Worm (Caenorhabditis elegans): Measurements from ENCODE around the gene del-7.

The del-7 gene

DNA sequence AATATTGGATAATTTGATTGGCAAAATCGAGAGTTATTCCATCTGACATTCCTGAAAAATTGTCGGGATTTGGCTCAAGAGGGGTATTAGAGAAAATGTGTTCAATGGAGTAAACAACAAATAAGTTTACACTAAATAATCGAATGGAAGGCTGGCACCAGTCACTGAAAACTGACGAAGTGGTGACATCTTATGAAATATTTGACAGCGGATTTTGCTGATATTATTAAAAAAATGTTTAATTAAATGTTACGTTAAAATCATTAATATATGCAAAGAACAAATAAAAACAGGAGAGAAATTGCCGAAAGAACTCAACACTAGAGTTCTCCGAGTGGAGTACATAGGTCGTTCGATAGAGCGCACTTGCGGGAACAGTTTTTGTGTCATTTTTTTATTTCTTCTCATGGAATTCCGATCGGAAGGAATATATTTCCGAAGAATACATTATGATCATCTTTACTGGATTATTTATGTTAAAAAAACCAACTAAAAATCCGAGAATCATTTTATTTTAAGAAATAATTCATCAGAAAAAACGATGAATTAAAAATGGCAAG lies 25.4 kb downstream of the del-7 start, which contains the start of gene tag-322:
Gene tag-322 (minus strand): TSS at position 51 of the 560 bp plus-strand sequence.
- peak; percentile 31 for TF ChIP-seq nfya-1 (tag; optimal IDR thresholded peaks at IDR 0.05)
- TF ChIP-seq unc-55 (GFP tag; optimal IDR thresholded peaks at IDR 0.05): peak; percentile 1
- TF ChIP-seq unc-42 (tag; optimal IDR thresholded peaks at IDR 0.05): no peak

DNA sequence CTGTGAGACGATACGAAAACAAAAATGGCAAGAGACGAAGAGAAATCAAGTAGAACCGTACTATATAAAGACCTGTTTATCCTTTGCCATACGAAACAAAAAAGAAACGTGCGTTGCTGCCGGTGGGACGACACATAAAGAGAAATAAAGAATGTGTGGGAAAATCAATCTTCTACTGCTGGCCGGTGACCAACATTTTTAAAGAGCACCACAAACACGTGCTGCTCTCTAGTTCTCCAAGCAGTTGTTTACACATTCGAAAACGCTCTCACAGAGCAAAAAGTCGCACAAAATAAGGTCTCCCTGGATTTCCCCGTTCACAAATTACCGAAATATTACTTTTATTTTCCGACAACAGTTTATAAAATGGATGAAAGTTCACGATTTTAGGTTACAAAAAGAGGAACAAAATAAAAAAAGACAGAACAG lies 29.3 kb downstream of the del-7 start, which contains the start of gene imp-3:
Gene imp-3 (minus strand): TSS at position 93 of the 429 bp plus-strand sequence.
- TF ChIP-seq ahr-1 (tag; optimal IDR thresholded peaks at IDR 0.05) (no peak), ceh-2 (tag; optimal IDR thresholded peaks at IDR 0.05) (no peak), syd-9 (tag; optimal IDR thresholded peaks at IDR 0.05) (no peak), Y22D7AL.16 (tag; optimal IDR thresholded peaks at IDR 0.05) (no peak), hlh-13 (GFP tag; optimal IDR thresholded peaks at IDR 0.05) (no peak), dmd-4 (tag; optimal IDR thresholded peaks at IDR 0.05; ENCODE audit: borderline replicate concordance) (no peak), ceh-24 (tag; optimal IDR thresholded peaks at IDR 0.05) (no peak), ceh-45 (GFP tag; IDR thresholded peaks at IDR 0.05) (no peak), ceh-22 (tag; optimal IDR thresholded peaks at IDR 0.05) (no peak), ceh-19 (GFP tag; optimal IDR thresholded peaks at IDR 0.05) (no peak), madf-2 (tag; optimal IDR thresholded peaks at IDR 0.05) (no peak), nfya-1 (tag; optimal IDR thresholded peaks at IDR 0.05) (no peak), ttx-3 (tag; optimal IDR thresholded peaks at IDR 0.05) (no peak), pat-9 (tag; optimal IDR thresholded peaks at IDR 0.05) (no peak), sdc-2 (tag; optimal IDR thresholded peaks at IDR 0.05) (no peak), unc-3 (GFP tag; conservative IDR thresholded peaks at IDR 0.05) (no peak), unc-3 (tag; optimal IDR thresholded peaks at IDR 0.05) (no peak), ceh-30 (tag; optimal IDR thresholded peaks at IDR 0.05) (no peak), nhr-232 (tag; optimal IDR thresholded peaks at IDR 0.05) (no peak), lin-11 (tag; optimal IDR thresholded peaks at IDR 0.05) (peak; percentile 5), ztf-16 (tag; optimal IDR thresholded peaks at IDR 0.05) (no peak), elt-4 (tag; optimal IDR thresholded peaks at IDR 0.05) (no peak), ceh-48 (tag; optimal IDR thresholded peaks at IDR 0.05) (peak; percentile 22), che-1 (tag; optimal IDR thresholded peaks at IDR 0.05) (no peak), elt-2 (tag; optimal IDR thresholded peaks at IDR 0.05) (no peak), ama-1 (optimal IDR thresholded peaks at IDR 0.05) (peak; percentile 54), C38D4.7 (GFP tag; optimal IDR thresholded peaks at IDR 0.05) (no peak), unc-86 (tag; optimal IDR thresholded peaks at IDR 0.05) (no peak), F13H6.1 (tag; optimal IDR thresholded peaks at IDR 0.05) (no peak), pha-2 (tag; optimal IDR thresholded peaks at IDR 0.05) (no peak), fkh-10 (GFP tag; optimal IDR thresholded peaks at IDR 0.05) (no peak), mec-3 (tag; optimal IDR thresholded peaks at IDR 0.05; ENCODE audit: borderline replicate concordance) (no peak), hlh-30 (tag; optimal IDR thresholded peaks at IDR 0.05; ENCODE audit: insufficient read depth) (peak; percentile 12), ceh-18 (tag; optimal IDR thresholded peaks at IDR 0.05) (no peak), pros-1 (tag; optimal IDR thresholded peaks at IDR 0.05) (no peak), ceh-34 (tag; optimal IDR thresholded peaks at IDR 0.05) (peak; percentile 1), K09A11.1 (tag; optimal IDR thresholded peaks at IDR 0.05; ENCODE audit: insufficient read depth) (no peak), hlh-6 (tag; optimal IDR thresholded peaks at IDR 0.05) (no peak), unc-55 (GFP tag; optimal IDR thresholded peaks at IDR 0.05) (no peak), fax-1 (tag; optimal IDR thresholded peaks at IDR 0.05) (no peak)

All from whole organism, late embryonic.